Worm (Caenorhabditis elegans) whole organism, late embryonic: ENCODE results near the gene haf-2.

Experiments used
- T23F11.4 ChIP-seq: fragments of 200-800 bp; sonication (Bioruptor generic); optimal IDR thresholded peaks from 2 replicates; lab custom pipeline; 2018; ENCODE audit warnings: mild to moderate bottlenecking, missing genetic modification characterization, missing compliant biosample characterization
- ceh-9 ChIP-seq: sonication (generic microtip); optimal IDR thresholded peaks from 2 replicates; lab custom pipeline; 2016; ENCODE audit warnings: mild to moderate bottlenecking, missing genetic modification characterization, inconsistent platforms, missing compliant biosample characterization
- ets-4 ChIP-seq: sonication (generic microtip); optimal IDR thresholded peaks from 2 replicates; lab custom pipeline; 2016; ENCODE audit warnings: missing genetic modification characterization, missing compliant biosample characterization
- fkh-10 ChIP-seq: fragments of 150-350 bp; optimal IDR thresholded peaks from 2 replicates; lab custom pipeline; 2014; ENCODE audit warnings: missing biosample characterization, missing genetic modification reagents, missing genetic modification characterization
- gmeb-2 ChIP-seq: sonication (generic microtip); optimal IDR thresholded peaks from 2 replicates; lab custom pipeline; 2016; ENCODE audit warnings: missing genetic modification characterization, inconsistent platforms, missing compliant biosample characterization
- lin-11 ChIP-seq: fragments of 200-800 bp; sonication (Bioruptor generic); optimal IDR thresholded peaks from 2 replicates; lab custom pipeline; 2018; ENCODE audit warnings: mild to moderate bottlenecking, missing genetic modification characterization, missing compliant biosample characterization
- nhr-11 ChIP-seq: fragments of 150-350 bp; optimal IDR thresholded peaks from 2 replicates; lab custom pipeline; 2014; ENCODE audit warnings: missing biosample characterization, missing genetic modification characterization
- pag-3 ChIP-seq: sonication (generic microtip); optimal IDR thresholded peaks from 2 replicates; lab custom pipeline; 2016; ENCODE audit warnings: missing compliant biosample characterization, missing genetic modification characterization, borderline replicate concordance
- rnt-1 ChIP-seq: sonication (generic microtip); optimal IDR thresholded peaks from 2 replicates; lab custom pipeline; 2016; ENCODE audit warnings: missing genetic modification characterization, missing compliant biosample characterization
- syd-9 ChIP-seq: sonication (generic microtip); optimal IDR thresholded peaks from 2 replicates; lab custom pipeline; 2016; ENCODE audit warnings: mild to moderate bottlenecking, missing genetic modification characterization, moderate library complexity, missing compliant biosample characterization
- unc-86 ChIP-seq: sonication (generic microtip); optimal IDR thresholded peaks from 2 replicates; lab custom pipeline; 2016; ENCODE audit warnings: missing genetic modification characterization, missing compliant biosample characterization
- ztf-16 ChIP-seq: sonication (generic microtip); optimal IDR thresholded peaks from 2 replicates; lab custom pipeline; 2017; ENCODE audit warnings: missing genetic modification characterization, missing compliant biosample characterization

DNA sequence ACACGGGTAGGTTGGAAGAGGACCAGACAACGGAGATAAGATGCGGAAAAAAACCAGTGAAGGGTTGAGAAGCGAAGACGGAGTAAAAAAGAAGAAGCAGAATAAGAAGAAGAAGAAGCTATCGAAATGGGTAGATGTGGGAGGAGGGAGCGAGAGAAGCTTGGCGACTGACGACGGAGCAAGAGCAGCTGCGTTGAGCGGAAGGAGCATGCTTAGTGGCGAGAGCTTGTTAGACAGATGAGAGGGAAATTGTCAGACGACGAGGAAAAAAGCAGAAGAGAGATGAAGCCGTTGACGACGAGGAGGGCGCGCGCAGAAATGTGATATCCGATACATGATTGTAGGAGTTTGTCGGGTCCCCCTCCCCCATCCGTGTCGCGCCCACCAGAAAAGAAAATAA is 29.2 kb downstream of the haf-2 start:
- TF ChIP-seq ceh-9: no peak
- TF ChIP-seq lin-11: no peak
- TF ChIP-seq nhr-11: no peak
- TF ChIP-seq T23F11.4 (GFP tag; lab: Kevin White, UChicago): no peak
- peak; percentile 29 for TF ChIP-seq fkh-10 (GFP tag; lab: Kevin White, UChicago)
- TF ChIP-seq unc-86 (tag; lab: Kevin White, UChicago): no peak
- no peak for TF ChIP-seq syd-9 (tag; lab: Kevin White, UChicago)
- TF ChIP-seq ets-4: no peak
- TF ChIP-seq rnt-1 (tag; lab: Kevin White, UChicago): no peak
- no peak for TF ChIP-seq pag-3 (tag; lab: Kevin White, UChicago)
- no peak for TF ChIP-seq ztf-16 (tag; lab: Kevin White, UChicago)
- no peak for TF ChIP-seq gmeb-2 (tag; lab: Kevin White, UChicago)
